Worm (Caenorhabditis elegans) whole organism, midembryonic: ENCODE data around the gene ubh-4.

Source experiments
- T22C8.4 ChIP-seq: fragments of 200-800 bp; sonication (Bioruptor generic); IDR thresholded peaks from 2 replicates; pipeline ENCODE4 v1.3.6; 2022; ENCODE audit warnings: missing genetic modification characterization, missing compliant biosample characterization
- cog-1 ChIP-seq: sonication (generic microtip); optimal IDR thresholded peaks from 2 replicates; lab custom pipeline; 2016; ENCODE audit warnings: missing genetic modification characterization, missing compliant biosample characterization
- flt-1 ChIP-seq: fragments of 200-800 bp; sonication (Bioruptor generic); IDR thresholded peaks from 2 replicates; pipeline ENCODE4 v1.3.6; 2022; ENCODE audit warnings: missing genetic modification characterization, missing compliant biosample characterization
- klf-2 ChIP-seq: fragments of 200-800 bp; sonication (Bioruptor generic); conservative IDR thresholded peaks from 2 replicates; pipeline ENCODE4 v1.3.6; 2022; ENCODE audit warnings: missing genetic modification reagents, missing genetic modification characterization, missing compliant biosample characterization
- med-1 ChIP-seq: sonication (generic microtip); optimal IDR thresholded peaks from 2 replicates; lab custom pipeline; 2017; ENCODE audit warnings: missing genetic modification characterization, mild to moderate bottlenecking, missing compliant biosample characterization, antibody characterized with exemption, missing genetic modification reagents; ENCODE audit not compliant: insufficient read depth
- ref-1 ChIP-seq: fragments of 200-800 bp; sonication (Bioruptor generic); conservative IDR thresholded peaks from 2 replicates; pipeline ENCODE4 v1.3.6; 2022; ENCODE audit warnings: missing genetic modification reagents, missing genetic modification characterization, missing compliant biosample characterization
- tab-1 ChIP-seq: fragments of 200-800 bp; sonication (Bioruptor generic); IDR thresholded peaks from 2 replicates; pipeline ENCODE4 v1.3.6; 2022; ENCODE audit warnings: missing genetic modification characterization, missing compliant biosample characterization
- ztf-23 ChIP-seq: fragments of 200-800 bp; sonication (Bioruptor generic); IDR thresholded peaks from 2 replicates; pipeline ENCODE4 v1.3.6; 2022; ENCODE audit warnings: missing genetic modification reagents, missing genetic modification characterization, missing compliant biosample characterization

DNA sequence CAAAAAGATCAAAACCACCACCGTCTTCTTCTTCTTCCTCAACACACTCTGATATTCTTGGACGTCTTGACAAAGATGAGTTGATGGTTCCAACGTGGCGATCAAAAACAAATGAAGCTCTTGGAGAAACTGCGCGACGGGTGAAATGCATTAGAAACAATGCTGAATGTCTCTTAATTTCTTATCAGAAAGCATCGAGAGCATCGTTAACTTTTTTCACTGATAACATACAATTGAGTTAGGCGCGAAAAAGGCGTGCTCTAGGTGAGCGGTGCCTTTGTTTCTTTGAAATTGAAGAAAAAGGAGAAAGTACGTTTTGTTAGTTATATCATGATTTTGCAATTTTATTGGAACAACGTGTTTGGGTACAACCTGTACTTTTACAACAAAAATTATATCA is 33.8 kb upstream of the ubh-4 start, which contains the start of gene gpcp-2:
- TF ChIP-seq tab-1 (GFP tag; lab: Robert Waterston, UW), result no peak
- TF ChIP-seq klf-2 (GFP tag; lab: Robert Waterston, UW), result no peak
- no peak for TF ChIP-seq T22C8.4 (GFP tag; lab: Robert Waterston, UW)
- TF ChIP-seq flt-1 (GFP tag; lab: Robert Waterston, UW), result no peak
- TF ChIP-seq ref-1, result no peak
- TF ChIP-seq cog-1 (tag; lab: Kevin White, UChicago), result no peak
- no peak for TF ChIP-seq ztf-23 (GFP tag; lab: Robert Waterston, UW)
- no peak for TF ChIP-seq med-1 (GFP tag; lab: Kevin White, UChicago)
